Fruit fly (Drosophila melanogaster) whole organism, wandering third instar larva: ENCODE measurements around the gene CG10646.

Experiments used
- Dfd ChIP-seq: fragments of >200 bp; optimal IDR thresholded peaks from 2 replicates; lab custom pipeline; 2017; ENCODE audit warnings: missing biosample characterization, missing genetic modification characterization
- Dif ChIP-seq: fragments of 200-275, 200-300 bp; sonication (Bioruptor generic); optimal IDR thresholded peaks from 2 replicates; lab custom pipeline; 2018; ENCODE audit warnings: missing biosample characterization, missing genetic modification characterization; ENCODE audit not compliant: partially characterized antibody
- Myc ChIP-seq: fragments of >200 bp; optimal IDR thresholded peaks from 2 replicates; lab custom pipeline; 2017
- fru ChIP-seq: fragments of 200-800 bp; sonication (Bioruptor generic); optimal IDR thresholded peaks from 3 replicates; lab custom pipeline; 2016; ENCODE audit warnings: missing biosample characterization, mild to moderate bottlenecking, missing genetic modification characterization
- lola ChIP-seq: fragments of >200 bp; optimal IDR thresholded peaks from 2 replicates; lab custom pipeline; 2017; ENCODE audit warnings: missing biosample characterization, missing genetic modification characterization

dm6 chr3L:12496428-12497344 is 7.0 kb downstream of the CG10646 start, which contains the start of gene CG10657:
- TF ChIP-seq Dfd (no peak), fru (GFP tag; lab: Kevin White, UChicago) (no peak), lola (GFP tag; lab: Kevin White, UChicago) (no peak), Dif (GFP tag; lab: Kevin White, UChicago) (no peak), Myc (lab: Kevin White, UChicago) (no peak)
